Worm (Caenorhabditis elegans): ENCODE measurements around the gene spsb-1.

DNA sequence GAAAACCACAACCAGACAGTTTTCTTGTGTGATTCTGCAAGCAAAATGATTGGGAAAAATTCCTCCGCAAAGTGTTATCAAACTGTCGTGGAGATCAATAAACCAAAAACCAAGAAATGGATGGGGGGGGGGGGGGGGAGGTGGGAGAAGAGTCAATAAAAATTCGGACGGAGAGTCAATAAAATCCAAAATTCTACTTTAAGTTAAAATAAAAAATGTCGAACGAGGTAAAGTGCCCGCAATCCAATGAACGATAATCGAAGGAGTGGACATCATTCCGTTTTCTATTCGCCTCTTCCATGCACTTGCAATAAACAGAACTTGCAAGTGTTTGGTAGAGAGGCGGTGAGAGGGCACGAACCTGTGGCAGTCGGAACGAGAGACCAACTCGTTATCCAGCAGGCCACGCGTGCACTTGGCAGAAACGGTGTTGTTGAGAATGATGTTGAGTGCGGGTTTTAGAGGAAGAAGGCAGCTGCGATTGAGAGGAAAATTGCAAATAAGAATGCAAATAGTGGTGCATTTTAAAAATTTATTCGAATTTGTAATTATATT lies 30.8 kb upstream of the spsb-1 start, which contains the start of gene gst-27:
- no peak for TF ChIP-seq lin-39 (tag; optimal IDR thresholded peaks at IDR 0.05)
- TF ChIP-seq ztf-4 (tag; optimal IDR thresholded peaks at IDR 0.05) = peak; percentile 81
- peak; percentile 82 for TF ChIP-seq sma-3 (GFP tag; optimal IDR thresholded peaks at IDR 0.05)
- TF ChIP-seq nhr-77 (tag; optimal IDR thresholded peaks at IDR 0.05) = peak; percentile 80
- peak; percentile 85 for TF ChIP-seq fos-1 (tag; optimal IDR thresholded peaks at IDR 0.05)
- TF ChIP-seq snpc-4 (tag; optimal IDR thresholded peaks at IDR 0.05) = peak; percentile 62
- peak; percentile 86 for TF ChIP-seq lin-13 (GFP tag; optimal IDR thresholded peaks at IDR 0.05)
- no peak for TF ChIP-seq aly-2 (tag; optimal IDR thresholded peaks at IDR 0.05)
- no peak for TF ChIP-seq elt-1 (tag; optimal IDR thresholded peaks at IDR 0.05)
- TF ChIP-seq unc-39 (tag; optimal IDR thresholded peaks at IDR 0.05) = no peak
- TF ChIP-seq nhr-11 (tag; optimal IDR thresholded peaks at IDR 0.05) = no peak
- TF ChIP-seq nhr-129 (tag; optimal IDR thresholded peaks at IDR 0.05) = peak; percentile 94
- no peak for TF ChIP-seq nhr-237 (tag; optimal IDR thresholded peaks at IDR 0.05)
- no peak for TF ChIP-seq ama-1 (optimal IDR thresholded peaks at IDR 0.05)
